Worm (Caenorhabditis elegans): ENCODE results near the gene sri-46.

The sri-46 gene

DNA sequence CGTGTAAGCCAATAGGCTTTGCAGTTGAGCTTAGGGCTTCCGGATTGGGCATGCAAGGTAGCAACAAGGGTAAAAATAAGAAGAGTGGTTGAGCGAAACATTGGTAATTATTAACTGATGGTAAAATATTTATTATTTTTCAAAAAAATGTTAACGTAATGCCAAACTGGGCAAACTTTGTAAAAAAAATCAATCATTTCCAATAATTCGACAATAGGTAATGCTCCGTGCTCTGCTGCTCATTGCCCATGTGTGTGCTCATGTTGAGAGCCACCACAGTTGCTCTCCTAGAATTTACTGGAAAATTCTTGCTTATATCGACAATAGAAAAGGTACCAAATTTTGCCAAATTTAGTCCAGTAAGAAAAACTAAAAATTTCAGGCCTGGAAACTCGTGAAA lies 9.7 kb upstream of the sri-46 start, which contains the start of the genes T02H6.10 and T02H6.8:
TSS of gene T02H6.10 (minus strand) at position 101 of the 400 bp plus-strand sequence.
TSS of gene T02H6.8 (plus strand) at position 221 of the 400 bp plus-strand sequence.
- no peak for TF ChIP-seq K09A11.1 (tag; optimal IDR thresholded peaks at IDR 0.05; ENCODE audit: insufficient read depth)
- no peak for TF ChIP-seq che-1 (tag; optimal IDR thresholded peaks at IDR 0.05)

DNA sequence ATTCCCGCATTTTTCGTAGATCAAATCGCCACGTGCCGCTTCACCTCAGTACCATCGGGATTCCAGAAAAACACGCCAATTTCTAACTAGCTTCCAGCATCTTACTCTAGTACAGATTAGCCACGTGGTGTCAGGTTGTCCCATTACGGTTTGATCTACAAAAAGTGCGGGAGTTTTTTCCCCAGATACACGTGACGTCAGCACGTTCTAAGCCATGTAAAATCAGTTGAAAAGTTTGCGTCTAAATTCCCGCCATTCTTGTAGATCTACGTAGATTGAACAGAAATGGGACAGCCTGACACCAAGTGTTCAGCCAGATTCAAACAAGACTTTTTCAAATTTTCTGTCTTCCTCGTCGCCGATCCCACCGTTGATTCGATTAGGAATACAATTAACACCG lies 7.7 kb upstream of the sri-46 start, which contains the start of gene T02H6.9:
TSS of gene T02H6.9 (plus strand) at position 301 of the 400 bp plus-strand sequence.
- TF ChIP-seq tbx-7 (tag; optimal IDR thresholded peaks at IDR 0.05) (no peak), unc-3 (GFP tag; conservative IDR thresholded peaks at IDR 0.05) (no peak), unc-3 (tag; optimal IDR thresholded peaks at IDR 0.05) (no peak), nfya-1 (tag; optimal IDR thresholded peaks at IDR 0.05) (no peak), hlh-8 (tag; optimal IDR thresholded peaks at IDR 0.05) (no peak), pha-4 (tag; optimal IDR thresholded peaks at IDR 0.05) (no peak), dmd-4 (tag; optimal IDR thresholded peaks at IDR 0.05; ENCODE audit: borderline replicate concordance) (no peak), unc-55 (GFP tag; optimal IDR thresholded peaks at IDR 0.05) (no peak), zip-5 (tag; optimal IDR thresholded peaks at IDR 0.05) (no peak), ama-1 (optimal IDR thresholded peaks at IDR 0.05) (no peak), fax-1 (tag; optimal IDR thresholded peaks at IDR 0.05) (no peak), elt-2 (tag; optimal IDR thresholded peaks at IDR 0.05) (no peak), gmeb-2 (tag; optimal IDR thresholded peaks at IDR 0.05) (no peak), ttx-3 (tag; optimal IDR thresholded peaks at IDR 0.05) (no peak)

- no peak for TF ChIP-seq pat-9 (tag; optimal IDR thresholded peaks at IDR 0.05)
- TF ChIP-seq nhr-11 (tag; optimal IDR thresholded peaks at IDR 0.05), result no peak
- no peak for TF ChIP-seq pag-3 (tag; optimal IDR thresholded peaks at IDR 0.05; ENCODE audit: borderline replicate concordance)
- TF ChIP-seq dmd-4 (tag; optimal IDR thresholded peaks at IDR 0.05; ENCODE audit: borderline replicate concordance), result no peak
- TF ChIP-seq F13H6.1 (tag; optimal IDR thresholded peaks at IDR 0.05), result no peak
- no peak for TF ChIP-seq ceh-14 (tag; optimal IDR thresholded peaks at IDR 0.05)
- no peak for TF ChIP-seq tbx-7 (tag; optimal IDR thresholded peaks at IDR 0.05)
- no peak for TF ChIP-seq ama-1 (optimal IDR thresholded peaks at IDR 0.05)
- TF ChIP-seq ceh-24 (tag; optimal IDR thresholded peaks at IDR 0.05), result no peak
- TF ChIP-seq tbx-2 (tag; optimal IDR thresholded peaks at IDR 0.05), result no peak
- no peak for TF ChIP-seq ceh-34 (tag; optimal IDR thresholded peaks at IDR 0.05)
- TF ChIP-seq che-1 (tag; optimal IDR thresholded peaks at IDR 0.05), result no peak
- TF ChIP-seq ztf-16 (tag; optimal IDR thresholded peaks at IDR 0.05), result no peak
- no peak for TF ChIP-seq pqm-1 (tag; optimal IDR thresholded peaks at IDR 0.05)
- TF ChIP-seq ceh-2 (tag; optimal IDR thresholded peaks at IDR 0.05), result no peak
- no peak for TF ChIP-seq ceh-30 (tag; optimal IDR thresholded peaks at IDR 0.05)
Observed at ce11 chrII:675822-676221, 4.9 kb upstream of the sri-46 start.

- TF ChIP-seq nhr-232 (tag; optimal IDR thresholded peaks at IDR 0.05) (no peak), dmd-4 (tag; optimal IDR thresholded peaks at IDR 0.05; ENCODE audit: borderline replicate concordance) (no peak), unc-3 (GFP tag; conservative IDR thresholded peaks at IDR 0.05) (no peak), unc-3 (tag; optimal IDR thresholded peaks at IDR 0.05) (no peak), pqm-1 (tag; optimal IDR thresholded peaks at IDR 0.05) (no peak), ceh-18 (tag; optimal IDR thresholded peaks at IDR 0.05) (no peak), ceh-22 (tag; optimal IDR thresholded peaks at IDR 0.05) (no peak), ceh-9 (tag; optimal IDR thresholded peaks at IDR 0.05) (no peak), pha-2 (tag; optimal IDR thresholded peaks at IDR 0.05) (no peak), fkh-10 (GFP tag; optimal IDR thresholded peaks at IDR 0.05) (no peak)
Observed at ce11 chrII:675303-675702, 4.4 kb upstream of the sri-46 start, which contains the start of gene Y39F10C.1. TSS of gene Y39F10C.1 (plus strand) at chrII:675603.

DNA sequence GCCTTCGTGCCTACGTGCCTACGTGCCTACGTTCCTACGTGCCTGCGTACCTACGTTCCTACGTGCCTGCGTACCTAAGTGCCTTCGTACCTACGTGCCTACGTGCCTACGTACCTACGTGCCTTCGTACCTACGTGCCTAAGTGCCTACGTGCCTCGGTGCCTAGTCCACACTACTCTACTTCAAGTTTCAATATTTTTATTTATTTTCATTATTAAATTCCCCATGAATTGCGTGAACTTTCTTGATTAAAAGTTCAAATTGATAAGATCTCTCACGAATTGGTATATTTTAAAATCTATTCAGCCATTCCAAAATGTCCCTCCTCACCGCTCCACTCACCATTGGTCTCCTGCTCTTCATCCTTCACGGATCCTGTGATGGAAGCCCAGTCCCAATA lies 3.2 kb upstream of the sri-46 start, which contains the start of gene Y39F10C.3:
TSS of gene Y39F10C.3 (plus strand) at position 301 of the 400 bp plus-strand sequence.
- no peak for TF ChIP-seq hlh-15 (tag; optimal IDR thresholded peaks at IDR 0.05)
- no peak for TF ChIP-seq pha-4 (tag; optimal IDR thresholded peaks at IDR 0.05)
- no peak for TF ChIP-seq ama-1 (optimal IDR thresholded peaks at IDR 0.05)
- no peak for TF ChIP-seq ahr-1 (tag; optimal IDR thresholded peaks at IDR 0.05)
- TF ChIP-seq fax-1 (tag; optimal IDR thresholded peaks at IDR 0.05), result no peak
- TF ChIP-seq fkh-6 (tag; optimal IDR thresholded peaks at IDR 0.05), result no peak
- no peak for TF ChIP-seq odd-2 (tag; optimal IDR thresholded peaks at IDR 0.05)
- no peak for TF ChIP-seq ztf-16 (tag; optimal IDR thresholded peaks at IDR 0.05)
- no peak for TF ChIP-seq ref-2 (tag; optimal IDR thresholded peaks at IDR 0.05)
- TF ChIP-seq pax-1 (tag; optimal IDR thresholded peaks at IDR 0.05), result no peak
- no peak for TF ChIP-seq hlh-13 (GFP tag; optimal IDR thresholded peaks at IDR 0.05)
- no peak for TF ChIP-seq lin-11 (tag; optimal IDR thresholded peaks at IDR 0.05)
- no peak for TF ChIP-seq gmeb-2 (tag; optimal IDR thresholded peaks at IDR 0.05)
- TF ChIP-seq F13H6.1 (tag; optimal IDR thresholded peaks at IDR 0.05), result no peak
- TF ChIP-seq K02D7.2 (tag; optimal IDR thresholded peaks at IDR 0.05), result no peak

Measured in whole organism, late embryonic.